Worm (Caenorhabditis elegans) whole organism, L4/young adult: ENCODE results near the gene C06A8.6.

Experiments
- W03F9.2 ChIP-seq: fragments of 150-350 bp; optimal IDR thresholded peaks from 2 replicates; lab custom pipeline; 2014; ENCODE audit warnings: missing biosample characterization, missing genetic modification characterization
- dao-5 ChIP-seq: sonication (generic microtip); optimal IDR thresholded peaks from 2 replicates; lab custom pipeline; 2016; ENCODE audit warnings: missing genotype, missing genetic modification characterization, moderate library complexity, missing compliant biosample characterization
- him-1 ChIP-seq: sonication (generic microtip); optimal IDR thresholded peaks from 2 replicates; lab custom pipeline; 2016; ENCODE audit warnings: missing genotype, missing genetic modification reagents, missing genetic modification characterization, missing compliant biosample characterization

C06A8.6 gene

DNA sequence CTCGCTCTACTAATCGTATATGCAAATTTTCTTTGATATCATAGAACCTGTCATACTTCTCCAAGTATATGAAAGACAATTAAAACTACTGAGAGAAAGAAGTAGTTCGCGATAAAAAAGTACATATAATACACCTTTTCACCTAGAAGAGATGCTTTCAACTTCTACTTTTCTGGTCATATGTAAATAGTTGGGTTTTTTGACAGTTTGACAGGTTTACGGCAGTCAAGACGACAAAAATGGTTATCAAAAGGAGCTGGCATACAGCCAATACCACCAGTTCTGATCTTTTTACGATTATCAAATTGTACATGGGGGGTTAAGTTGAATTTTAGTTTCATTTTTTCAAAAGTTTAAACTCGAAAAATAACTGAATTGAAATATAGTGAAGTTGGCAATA, 42.6 kb downstream of the C06A8.6 start:
- TF ChIP-seq dao-5 = no peak

DNA sequence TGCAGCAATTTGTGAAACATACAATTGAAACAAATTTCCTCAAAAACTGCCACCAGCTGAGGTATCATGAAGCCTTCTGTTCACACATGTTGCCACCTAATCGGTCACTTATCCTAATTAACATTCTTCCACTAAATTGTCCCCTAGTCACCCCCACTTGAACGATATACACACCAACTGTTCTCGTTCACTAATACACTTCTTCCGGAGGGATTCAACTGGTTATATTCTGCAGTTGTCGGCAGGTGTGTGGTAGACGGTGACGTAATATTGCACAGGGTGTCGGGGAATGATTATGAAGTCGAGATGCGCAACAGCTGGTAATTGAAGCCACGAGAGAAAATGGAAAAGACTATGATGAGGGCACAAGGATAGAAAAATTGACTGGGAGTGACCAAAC, 43.1 kb downstream of the C06A8.6 start:
- no peak for TF ChIP-seq dao-5

DNA sequence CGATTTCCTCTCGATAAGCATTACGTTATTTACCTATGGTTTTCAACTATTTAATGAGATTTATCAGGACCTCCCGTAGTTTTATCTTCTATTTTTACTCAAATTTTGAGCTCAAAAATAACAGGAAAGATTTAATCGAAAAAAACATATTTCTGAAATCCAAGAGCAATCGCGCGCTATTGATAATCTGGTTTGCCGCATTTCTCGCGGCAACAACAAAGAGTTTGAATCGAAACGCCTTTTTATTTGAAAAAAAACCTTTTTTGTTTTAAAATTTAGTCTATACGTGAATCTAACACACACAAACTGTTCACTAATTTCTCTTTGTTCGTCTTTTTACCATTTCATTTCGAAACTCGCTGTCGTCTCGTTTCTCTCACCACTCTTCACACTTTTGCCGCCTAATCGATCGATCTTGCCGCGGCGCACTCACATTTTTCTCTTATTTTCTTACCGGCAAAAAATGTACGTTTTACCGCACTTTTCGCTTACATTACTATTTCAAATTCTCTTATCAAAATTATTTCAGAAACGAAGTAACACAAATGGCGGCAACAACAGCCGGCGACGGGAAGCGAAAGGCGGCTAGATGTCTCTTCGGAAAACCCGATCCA, 44.0 kb downstream of the C06A8.6 start, which contains the start of gene cki-2:
cki-2 (plus strand) TSS at position 337 of the 614 bp plus-strand sequence.
- TF ChIP-seq W03F9.2 (tag; lab: Kevin White, UChicago) (no peak), dao-5 (no peak), him-1 (tag; lab: Kevin White, UChicago) (no peak)

DNA sequence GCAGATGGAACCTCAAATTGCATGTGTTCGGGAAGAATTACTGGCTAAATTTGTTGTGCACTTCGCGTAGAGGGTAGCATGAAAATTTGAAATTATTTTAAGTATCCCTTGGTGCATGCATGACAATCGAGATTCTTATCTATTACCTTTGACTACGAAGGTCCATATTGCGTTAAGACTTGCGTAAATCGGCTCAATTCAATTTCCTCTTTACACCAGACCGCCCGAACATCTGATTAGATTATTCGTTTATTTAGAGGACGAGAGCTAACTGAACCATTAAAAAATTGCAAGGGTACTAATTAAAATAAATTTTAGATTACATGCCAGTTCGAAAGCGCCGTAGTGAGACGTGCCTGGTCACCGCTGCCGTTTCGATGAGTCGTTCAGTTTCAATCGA, 45.3 kb downstream of the C06A8.6 start:
- no peak for TF ChIP-seq dao-5
- TF ChIP-seq him-1 (tag; lab: Kevin White, UChicago) = no peak
- TF ChIP-seq W03F9.2 (tag; lab: Kevin White, UChicago) = no peak

DNA sequence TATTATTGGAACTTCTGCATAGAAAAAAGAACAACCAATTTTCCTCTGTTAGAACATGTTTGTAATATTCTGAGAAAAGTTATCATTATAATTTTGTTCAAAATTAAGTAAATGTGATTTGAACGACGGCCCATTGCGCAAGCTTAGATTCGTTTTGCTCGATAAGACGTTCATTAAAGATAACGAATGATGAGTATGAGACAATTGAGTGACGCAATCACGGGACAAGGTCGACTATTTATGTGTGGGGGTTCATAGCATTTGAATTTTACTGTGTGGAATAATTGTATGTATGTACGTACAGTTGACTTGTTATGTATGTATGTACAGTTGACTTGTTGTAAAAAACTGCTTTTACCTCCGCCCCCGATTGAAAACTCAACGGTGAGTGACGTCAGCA, 47.1 kb downstream of the C06A8.6 start:
- TF ChIP-seq dao-5 (no peak), him-1 (tag; lab: Kevin White, UChicago) (no peak), W03F9.2 (tag; lab: Kevin White, UChicago) (no peak)

DNA sequence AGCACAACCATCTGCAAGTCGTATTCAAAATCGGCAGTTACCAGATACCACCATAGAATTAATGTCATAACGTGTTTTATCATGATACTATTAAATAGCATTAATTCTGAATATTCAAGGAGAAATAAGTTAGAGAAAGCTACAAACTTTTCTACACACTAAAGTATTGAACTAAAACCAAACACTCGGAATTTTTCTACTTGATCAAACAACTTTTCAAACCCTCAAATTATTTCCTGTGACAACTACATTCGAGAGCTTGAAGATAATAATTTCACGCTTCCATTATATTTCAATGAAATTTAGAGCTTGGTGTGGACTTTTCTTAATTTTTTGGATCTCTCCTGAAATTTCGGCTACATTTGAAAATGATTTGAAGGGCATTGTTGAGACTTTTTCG, 50.2 kb downstream of the C06A8.6 start, which contains the start of gene irld-47:
irld-47 (minus strand) TSS at position 101 of the 400 bp plus-strand sequence.
- TF ChIP-seq dao-5 = no peak
- TF ChIP-seq him-1 (tag; lab: Kevin White, UChicago) = no peak
- TF ChIP-seq W03F9.2 (tag; lab: Kevin White, UChicago) = no peak
